Fruit fly (Drosophila melanogaster) whole organism, embryonic: ENCODE results near the gene Sur-8.

Source experiments
- B-H1 ChIP-seq: fragments of 200-800 bp; sonication (Bioruptor generic); IDR thresholded peaks from 3 replicates; pipeline ENCODE4 v1.3.6; 2022; ENCODE audit warnings: missing biosample characterization, missing genetic modification characterization
- BtbVII ChIP-seq: fragments of 200-800 bp; sonication (Bioruptor generic); optimal IDR thresholded peaks from 3 replicates; lab custom pipeline; 2017; ENCODE audit warnings: missing biosample characterization, mild to moderate bottlenecking, missing genetic modification characterization
- CG10321 ChIP-seq: fragments of 200-800 bp; sonication (Bioruptor generic); IDR thresholded peaks from 2 replicates; pipeline ENCODE4 v1.3.6; 2022; ENCODE audit warnings: missing biosample characterization, missing genetic modification characterization
- CG10431 ChIP-seq: fragments of 200-800 bp; sonication (Bioruptor generic); optimal IDR thresholded peaks from 3 replicates; lab custom pipeline; 2018; ENCODE audit warnings: missing biosample characterization, mild to moderate bottlenecking, missing genetic modification characterization
- CG10959 ChIP-seq: fragments of 200-800 bp; sonication (Bioruptor generic); IDR thresholded peaks from 2 replicates; pipeline ENCODE4 v1.3.6; 2022; ENCODE audit warnings: missing biosample characterization, missing genetic modification characterization
- CG11085 ChIP-seq: fragments of 200-800 bp; sonication (Bioruptor generic); IDR thresholded peaks from 2 replicates; pipeline ENCODE4 v1.3.6; 2022; ENCODE audit warnings: missing biosample characterization, missing genetic modification characterization
- CG11696 ChIP-seq: fragments of 200-800 bp; sonication (Bioruptor generic); IDR thresholded peaks from 2 replicates; pipeline ENCODE4 v1.3.6; 2022; ENCODE audit warnings: missing biosample characterization, missing genetic modification characterization
- CG13424 ChIP-seq: fragments of 200-800 bp; sonication (Bioruptor generic); optimal IDR thresholded peaks from 2 replicates; lab custom pipeline; 2019; ENCODE audit warnings: missing biosample characterization, mild to moderate bottlenecking, missing genetic modification characterization, moderate library complexity
- CG14667 ChIP-seq: fragments of 200-800 bp; sonication (Bioruptor generic); IDR thresholded peaks from 2 replicates; pipeline ENCODE4 v1.3.6; 2022; ENCODE audit warnings: missing biosample characterization, missing genetic modification characterization
- CG18599 ChIP-seq: fragments of 200-800 bp; sonication (Bioruptor generic); optimal IDR thresholded peaks from 3 replicates; lab custom pipeline; 2017; ENCODE audit warnings: missing biosample characterization, missing genetic modification characterization, mild to moderate bottlenecking, moderate library complexity, missing genetic modification reagents
- CG18619 ChIP-seq: fragments of 200-800 bp; sonication (Bioruptor generic); optimal IDR thresholded peaks from 3 replicates; lab custom pipeline; 2017; ENCODE audit warnings: missing biosample characterization, mild to moderate bottlenecking, missing genetic modification characterization
- CG2875 ChIP-seq: fragments of 200-800 bp; sonication (Bioruptor generic); optimal IDR thresholded peaks from 2 replicates; lab custom pipeline; 2017; ENCODE audit warnings: missing biosample characterization, mild to moderate bottlenecking, missing genetic modification characterization, missing genetic modification reagents
- CG30403 ChIP-seq: fragments of 200-800 bp; sonication (Bioruptor generic); optimal IDR thresholded peaks from 3 replicates; lab custom pipeline; 2016; ENCODE audit warnings: missing biosample characterization, missing genetic modification characterization
- CG31388 ChIP-seq: fragments of 200-800 bp; sonication (Bioruptor generic); optimal IDR thresholded peaks from 2 replicates; lab custom pipeline; 2016; ENCODE audit warnings: missing biosample characterization, missing genetic modification characterization
- CG43689 ChIP-seq: fragments of 200-800 bp; sonication (Bioruptor generic); IDR thresholded peaks from 2 replicates; pipeline ENCODE4 v1.3.6; 2022; ENCODE audit warnings: missing biosample characterization, missing genetic modification characterization
- CG4617 ChIP-seq: fragments of 200-800 bp; sonication (Bioruptor generic); optimal IDR thresholded peaks from 3 replicates; lab custom pipeline; 2016; ENCODE audit warnings: missing biosample characterization, missing genetic modification characterization, borderline replicate concordance
- CG7928 ChIP-seq: fragments of 200-800 bp; sonication (Bioruptor generic); optimal IDR thresholded peaks from 2 replicates; lab custom pipeline; 2017; ENCODE audit warnings: missing biosample characterization, mild to moderate bottlenecking, missing genetic modification characterization
- CG8924 ChIP-seq: fragments of 200-800 bp; optimal IDR thresholded peaks from 3 replicates; lab custom pipeline; 2019; ENCODE audit warnings: missing biosample characterization, mild to moderate bottlenecking, missing genetic modification characterization, moderate library complexity
- CG9727 ChIP-seq: fragments of 200-800 bp; sonication (Bioruptor generic); optimal IDR thresholded peaks from 3 replicates; lab custom pipeline; 2017; ENCODE audit warnings: missing biosample characterization, mild to moderate bottlenecking, missing genetic modification characterization
- CG9797 ChIP-seq: fragments of 200-800 bp; sonication (Bioruptor generic); optimal IDR thresholded peaks from 3 replicates; lab custom pipeline; 2018; ENCODE audit warnings: missing biosample characterization, mild to moderate bottlenecking, missing genetic modification characterization
- CTCF ChIP-seq: fragments of 200-800 bp; sonication (Bioruptor generic); optimal IDR thresholded peaks from 2 replicates; lab custom pipeline; 2017; ENCODE audit warnings: missing biosample characterization, mild to moderate bottlenecking, missing genetic modification characterization, moderate library complexity
- Chrac-16 ChIP-seq: fragments of 200-800 bp; sonication (Bioruptor generic); optimal IDR thresholded peaks from 3 replicates; lab custom pipeline; 2016; ENCODE audit warnings: missing biosample characterization, missing genetic modification characterization
- D ChIP-seq, 2 experiments: fragments of 200-800 bp in 1 of 2; fragments of >200 bp in 1 of 2; sonication (Bioruptor generic) in 1 of 2; optimal IDR thresholded peaks; 2 replicates in 1 of 2; 3 replicates in 1 of 2; lab custom pipeline; 2017; ENCODE audit warnings: mild to moderate bottlenecking in 1 of 2, missing biosample characterization in 1 of 2, missing genetic modification characterization in 1 of 2, missing genetic modification reagents in 1 of 2
- H15 ChIP-seq: fragments of 200-800 bp; sonication (Bioruptor generic); IDR thresholded peaks from 3 replicates; pipeline ENCODE4 v1.3.6; 2022; ENCODE audit warnings: missing biosample characterization, missing genetic modification characterization
- HHEX ChIP-seq: fragments of 200-800 bp; sonication (Bioruptor generic); optimal IDR thresholded peaks from 3 replicates; lab custom pipeline; 2017; ENCODE audit warnings: missing biosample characterization, mild to moderate bottlenecking, missing genetic modification characterization, missing genetic modification reagents
- Max ChIP-seq: fragments of 200-800 bp; sonication (Bioruptor generic); optimal IDR thresholded peaks from 2 replicates; lab custom pipeline; 2016; ENCODE audit warnings: missing biosample characterization, mild to moderate bottlenecking, missing genetic modification characterization
- Myb ChIP-seq: fragments of 200-800 bp; sonication (Bioruptor generic); optimal IDR thresholded peaks from 2 replicates; lab custom pipeline; 2016; ENCODE audit warnings: missing biosample characterization, missing genetic modification characterization
- NFAT ChIP-seq: fragments of 200-800 bp; sonication (Bioruptor generic); IDR thresholded peaks from 2 replicates; pipeline ENCODE4 v1.3.6; 2022; ENCODE audit warnings: missing biosample characterization, missing genetic modification characterization
- NK7.1 ChIP-seq: fragments of 200-800 bp; sonication (Bioruptor generic); optimal IDR thresholded peaks from 3 replicates; lab custom pipeline; 2016; ENCODE audit warnings: missing biosample characterization, missing genetic modification characterization
- Optix ChIP-seq: fragments of 200-800 bp; sonication (Bioruptor generic); IDR thresholded peaks from 3 replicates; pipeline ENCODE4 v1.3.6; 2022; ENCODE audit warnings: missing biosample characterization, missing genetic modification characterization
- Sox100B ChIP-seq: fragments of 200-800 bp; sonication (Bioruptor generic); optimal IDR thresholded peaks from 3 replicates; lab custom pipeline; 2018; ENCODE audit warnings: missing biosample characterization, mild to moderate bottlenecking, missing genetic modification characterization
- Sox102F ChIP-seq: fragments of 200-800 bp; sonication (Bioruptor generic); optimal IDR thresholded peaks from 2 replicates; lab custom pipeline; 2018; ENCODE audit warnings: missing biosample characterization, mild to moderate bottlenecking, missing genetic modification characterization, moderate library complexity
- ac ChIP-seq: fragments of 200-800 bp; sonication (Bioruptor generic); optimal IDR thresholded peaks from 3 replicates; lab custom pipeline; 2017; ENCODE audit warnings: missing biosample characterization, mild to moderate bottlenecking, missing genetic modification characterization
- al ChIP-seq: fragments of 200-800 bp; sonication (Bioruptor generic); IDR thresholded peaks from 2 replicates; pipeline ENCODE4 v1.3.6; 2022; ENCODE audit warnings: missing biosample characterization, missing genetic modification characterization
- ato ChIP-seq: fragments of 200-800 bp; sonication (Bioruptor generic); IDR thresholded peaks from 2 replicates; pipeline ENCODE4 v1.3.6; 2022; ENCODE audit warnings: missing biosample characterization, missing genetic modification characterization; ENCODE audit not compliant: partially characterized antibody
- az2 ChIP-seq: fragments of 200-800 bp; sonication (Bioruptor generic); optimal IDR thresholded peaks from 3 replicates; lab custom pipeline; 2016; ENCODE audit warnings: missing biosample characterization, missing genetic modification characterization
- crp ChIP-seq, 2 experiments: fragments of 200-800 bp; sonication (Bioruptor generic); optimal IDR thresholded peaks; 2 replicates in 1 of 2; 3 replicates in 1 of 2; lab custom pipeline; 2017; ENCODE audit warnings: missing biosample characterization in 2 of 2, missing genetic modification characterization in 2 of 2, mild to moderate bottlenecking in 1 of 2, moderate library complexity in 1 of 2
- danr ChIP-seq: fragments of 200-800 bp; sonication (Bioruptor generic); IDR thresholded peaks from 2 replicates; pipeline ENCODE4 v1.3.6; 2022; ENCODE audit warnings: missing biosample characterization, missing genetic modification characterization
- disco-r ChIP-seq: fragments of 200-800 bp; sonication (Bioruptor generic); optimal IDR thresholded peaks from 2 replicates; lab custom pipeline; 2016; ENCODE audit warnings: missing biosample characterization, missing genetic modification characterization
- dmrt11E ChIP-seq: fragments of 200-800 bp; sonication (Bioruptor generic); optimal IDR thresholded peaks from 3 replicates; lab custom pipeline; 2018; ENCODE audit warnings: missing biosample characterization, mild to moderate bottlenecking, missing genetic modification characterization, moderate library complexity
- hbn ChIP-seq: fragments of 200-800 bp; sonication (Bioruptor generic); IDR thresholded peaks from 2 replicates; pipeline ENCODE4 v1.3.6; 2022; ENCODE audit warnings: missing biosample characterization, missing genetic modification characterization; ENCODE audit not compliant: partially characterized antibody
- nerfin-2 ChIP-seq: fragments of 200-800 bp; sonication (Bioruptor generic); IDR thresholded peaks from 2 replicates; pipeline ENCODE4 v1.3.6; 2022; ENCODE audit warnings: missing biosample characterization, missing genetic modification characterization; ENCODE audit not compliant: partially characterized antibody
- pita ChIP-seq: fragments of 200-800 bp; sonication (Bioruptor generic); optimal IDR thresholded peaks from 2 replicates; lab custom pipeline; 2017; ENCODE audit warnings: missing biosample characterization, mild to moderate bottlenecking, missing genetic modification characterization
- prd ChIP-seq, 3 experiments: fragments of >200 bp in 2 of 3; fragments of 200-800 bp in 1 of 3; sonication (Bioruptor generic) in 1 of 3; optimal IDR thresholded peaks in 2 of 3; IDR thresholded peaks in 1 of 3; 2 replicates in 2 of 3; 3 replicates in 1 of 3; pipeline versions ENCODE4 v1.3.6 to Lab custom; 2017 to 2022; ENCODE audit warnings: missing biosample characterization in 1 of 3, missing genetic modification characterization in 1 of 3
- psq ChIP-seq: fragments of 200-800 bp; sonication (Bioruptor generic); optimal IDR thresholded peaks from 2 replicates; lab custom pipeline; 2017; ENCODE audit warnings: missing biosample characterization, missing genetic modification characterization
- pum ChIP-seq: fragments of 200-800 bp; sonication (Bioruptor generic); optimal IDR thresholded peaks from 2 replicates; lab custom pipeline; 2016; ENCODE audit warnings: missing biosample characterization, missing genetic modification characterization
- run ChIP-seq: fragments of 200-800 bp; sonication (Bioruptor generic); optimal IDR thresholded peaks from 3 replicates; lab custom pipeline; 2018; ENCODE audit warnings: missing biosample characterization, mild to moderate bottlenecking, missing genetic modification characterization
- salm ChIP-seq: fragments of 200-800 bp; sonication (Bioruptor generic); optimal IDR thresholded peaks from 2 replicates; lab custom pipeline; 2018; ENCODE audit warnings: missing biosample characterization, mild to moderate bottlenecking, missing genetic modification characterization
- ttk ChIP-seq: fragments of 200-800 bp; sonication (Bioruptor generic); IDR thresholded peaks from 2 replicates; pipeline ENCODE4 v2.1.2; 2022; ENCODE audit warnings: missing biosample characterization, missing genetic modification characterization

The Sur-8 gene

DNA sequence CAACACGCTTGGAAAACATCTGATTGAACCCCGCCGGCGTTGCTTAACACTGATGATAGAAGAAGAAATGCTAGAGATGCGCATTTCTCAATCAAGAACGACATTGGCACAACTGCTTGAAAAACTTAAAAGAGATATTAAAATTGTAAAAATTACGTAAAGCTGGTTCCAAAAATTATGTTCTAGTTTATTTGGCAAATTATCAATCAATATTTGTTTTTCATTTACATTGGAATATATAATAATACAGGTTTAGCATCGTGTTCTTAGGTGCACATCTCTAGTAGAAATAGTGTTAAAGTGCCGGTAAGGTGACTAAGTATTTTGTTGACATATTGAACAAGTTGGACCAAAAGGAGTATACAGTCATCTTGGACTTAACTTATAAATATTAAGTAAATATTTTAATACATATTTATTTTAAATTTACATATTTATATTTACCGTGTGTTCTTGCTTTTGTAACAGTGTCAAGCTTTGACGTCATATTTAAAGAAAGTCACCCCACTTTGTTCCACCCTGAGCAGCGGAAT, 10.9 kb downstream of the Sur-8 start, which contains the start of the genes Brf and sds22 (continued):
- TF ChIP-seq CG7928 (GFP tag; lab: Kevin White, UChicago) (peak; percentile 67), salm (tag; lab: Kevin White, UChicago) (peak; percentile 78), NFAT (GFP tag; lab: Robert Waterston, UW) (peak; percentile 89), CG2875 (GFP tag; lab: Kevin White, UChicago) (peak; percentile 84), CG8924 (tag; lab: Kevin White, UChicago) (peak; percentile 96), Max (GFP tag; lab: Kevin White, UChicago) (peak; percentile 98), CG13424 (tag; lab: Kevin White, UChicago) (peak; percentile 97), CG14667 (GFP tag; lab: Robert Waterston, UW) (peak; percentile 94), Chrac-16 (GFP tag; lab: Kevin White, UChicago) (peak; percentile 98), az2 (GFP tag; lab: Kevin White, UChicago) (peak; percentile 96), CG18599 (GFP tag; lab: Kevin White, UChicago) (peak; percentile 96), al (GFP tag; lab: Robert Waterston, UW) (peak; percentile 92), CG4617 (peak; percentile 95), hbn (GFP tag; lab: Robert Waterston, UW) (peak; percentile 72), Myb (peak; percentile 81), BtbVII (GFP tag; lab: Kevin White, UChicago) (peak; percentile 91), pita (GFP tag; lab: Kevin White, UChicago) (no peak), Sox102F (peak; percentile 95), CG31388 (GFP tag; lab: Kevin White, UChicago) (peak; percentile 95), HHEX (GFP tag; lab: Kevin White, UChicago) (peak; percentile 92), CG10959 (GFP tag; lab: Robert Waterston, UW) (peak; percentile 90), psq (GFP tag; lab: Kevin White, UChicago) (peak; percentile 85), CG43689 (GFP tag; lab: Robert Waterston, UW) (peak; percentile 78), CG9727 (GFP tag; lab: Kevin White, UChicago) (peak; percentile 95), CG18619 (GFP tag; lab: Kevin White, UChicago) (peak; percentile 92), crp (GFP tag; optimal IDR thresholded peaks at IDR 0.05; lab: Kevin White, UChicago) (peak; percentile 83 to 93), CG9797 (GFP tag; lab: Kevin White, UChicago) (peak; percentile 53), Sox100B (GFP tag; lab: Kevin White, UChicago) (peak; percentile 93), ato (GFP tag; lab: Robert Waterston, UW) (no peak), NK7.1 (peak; percentile 86), CG10321 (peak; percentile 61; the same call in 1 of the 2 replicates), D (optimal IDR thresholded peaks at IDR 0.05; lab: Kevin White, UChicago) (no peak), D (GFP tag; optimal IDR thresholded peaks at IDR 0.05; lab: Kevin White, UChicago) (peak; percentile 90), disco-r (GFP tag; lab: Kevin White, UChicago) (peak; percentile 90), CTCF (peak; percentile 46), prd (optimal IDR thresholded peaks at IDR 0.05; lab: Kevin White, UChicago) (no peak), prd (GFP tag; IDR thresholded peaks at IDR 0.05; lab: Robert Waterston, UW) (peak; percentile 97), ttk (GFP tag; lab: Robert Waterston, UW) (peak; percentile 94), CG11085 (GFP tag; lab: Robert Waterston, UW) (peak; percentile 84), CG11696 (GFP tag; lab: Robert Waterston, UW) (peak; percentile 71; the same call in 1 of the 2 replicates), B-H1 (GFP tag; lab: Robert Waterston, UW) (peak; percentile 85), pum (peak; percentile 96), danr (GFP tag; lab: Robert Waterston, UW) (peak; percentile 87), nerfin-2 (GFP tag; lab: Robert Waterston, UW) (no peak), dmrt11E (tag; lab: Kevin White, UChicago) (peak; percentile 96), CG30403 (GFP tag; lab: Kevin White, UChicago) (peak; percentile 98), H15 (GFP tag; lab: Robert Waterston, UW) (peak; percentile 90), run (tag; lab: Kevin White, UChicago) (peak; percentile 47), CG10431 (GFP tag; lab: Kevin White, UChicago) (peak; percentile 76), ac (GFP tag; lab: Kevin White, UChicago) (peak; percentile 55), Optix (GFP tag; lab: Robert Waterston, UW) (peak; percentile 58; the same call in 2 of the 3 replicates)
